Fruit fly (Drosophila melanogaster) whole organism, wandering third instar larva: ENCODE measurements around the gene CG3430.
A peak's percentile ranks its signal among the peaks of the same experiment; 100 is the strongest.

Experiments
- Abd-B ChIP-seq: fragments of >200 bp; optimal IDR thresholded peaks from 2 replicates; lab custom pipeline; 2017; ENCODE audit warnings: missing biosample characterization, missing genetic modification characterization
- CG32264 ChIP-seq: fragments of 200-800 bp; sonication (Bioruptor generic); optimal IDR thresholded peaks from 2 replicates; lab custom pipeline; 2016; ENCODE audit warnings: missing biosample characterization, missing genetic modification characterization
- CG9705 ChIP-seq: fragments of 200-800 bp; sonication (Bioruptor generic); optimal IDR thresholded peaks from 2 replicates; lab custom pipeline; 2018; ENCODE audit warnings: missing biosample characterization, mild to moderate bottlenecking, missing genetic modification characterization
- CrebA ChIP-seq: fragments of 200-800 bp; sonication (Bioruptor generic); optimal IDR thresholded peaks from 2 replicates; lab custom pipeline; 2016; ENCODE audit warnings: missing biosample characterization, mild to moderate bottlenecking, missing genetic modification characterization, borderline replicate concordance
- Dfd ChIP-seq: fragments of >200 bp; optimal IDR thresholded peaks from 2 replicates; lab custom pipeline; 2017; ENCODE audit warnings: missing biosample characterization, missing genetic modification characterization
- Dif ChIP-seq: fragments of 200-275, 200-300 bp; sonication (Bioruptor generic); optimal IDR thresholded peaks from 2 replicates; lab custom pipeline; 2018; ENCODE audit warnings: missing biosample characterization, missing genetic modification characterization; ENCODE audit not compliant: partially characterized antibody
- GATAd ChIP-seq: sonication (Bioruptor generic); optimal IDR thresholded peaks from 2 replicates; lab custom pipeline; 2016; ENCODE audit warnings: missing biosample characterization, missing genetic modification characterization
- HLH106 ChIP-seq: fragments of 200-800 bp; optimal IDR thresholded peaks from 3 replicates; lab custom pipeline; 2019; ENCODE audit warnings: missing biosample characterization, mild to moderate bottlenecking, missing genetic modification characterization, moderate library complexity
- Hnf4 ChIP-seq: fragments of 200-800 bp; sonication (Bioruptor generic); optimal IDR thresholded peaks from 2 replicates; lab custom pipeline; 2016; ENCODE audit warnings: missing biosample characterization, mild to moderate bottlenecking, missing genetic modification characterization
- Mio ChIP-seq: sonication (Bioruptor generic); optimal IDR thresholded peaks from 2 replicates; lab custom pipeline; 2016; ENCODE audit warnings: missing biosample characterization, missing genetic modification characterization
- OdsH ChIP-seq: fragments of 200-800 bp; sonication (Bioruptor generic); optimal IDR thresholded peaks from 2 replicates; lab custom pipeline; 2016; ENCODE audit warnings: missing biosample characterization, mild to moderate bottlenecking, missing genetic modification characterization
- Rel ChIP-seq, 2 experiments: fragments of 200-800 bp; sonication (Bioruptor generic) in 1 of 2; optimal IDR thresholded peaks; 2 replicates in 1 of 2; 3 replicates in 1 of 2; lab custom pipeline; 2016 to 2019; ENCODE audit warnings: mild to moderate bottlenecking in 2 of 2, missing biosample characterization in 2 of 2, missing genetic modification characterization in 2 of 2, moderate library complexity in 1 of 2
- Sp1 ChIP-seq: fragments of 200-800 bp; sonication (Bioruptor generic); optimal IDR thresholded peaks from 3 replicates; lab custom pipeline; 2019; ENCODE audit warnings: missing biosample characterization, mild to moderate bottlenecking, missing genetic modification characterization, moderate library complexity
- br ChIP-seq: fragments of 200-800 bp; sonication (Bioruptor generic); optimal IDR thresholded peaks from 2 replicates; lab custom pipeline; 2016; ENCODE audit warnings: missing biosample characterization, missing genetic modification characterization
- brk ChIP-seq: fragments of 200-800 bp; sonication (Bioruptor generic); optimal IDR thresholded peaks from 2 replicates; lab custom pipeline; 2016; ENCODE audit warnings: missing biosample characterization, mild to moderate bottlenecking, missing genetic modification characterization
- dl ChIP-seq, 2 experiments: fragments of 175-275, 200-275 bp in 1 of 2; fragments of 200-275 bp in 1 of 2; sonication (Bioruptor generic); optimal IDR thresholded peaks; lab custom pipeline; 2018; ENCODE audit warnings: mild to moderate bottlenecking in 2 of 2, missing biosample characterization in 2 of 2, missing genetic modification characterization in 2 of 2, moderate library complexity in 2 of 2; ENCODE audit not compliant: partially characterized antibody in 2 of 2, insufficient read depth in 1 of 2
- dmrt93B ChIP-seq: fragments of 200-800 bp; sonication (Bioruptor generic); optimal IDR thresholded peaks from 2 replicates; lab custom pipeline; 2018; ENCODE audit warnings: missing biosample characterization, mild to moderate bottlenecking, missing genetic modification characterization
- dsf ChIP-seq: sonication (Bioruptor generic); optimal IDR thresholded peaks from 2 replicates; lab custom pipeline; 2016; ENCODE audit warnings: missing biosample characterization, missing genetic modification characterization, borderline replicate concordance
- ey ChIP-seq: fragments of 200-800 bp; sonication (Bioruptor generic); optimal IDR thresholded peaks from 2 replicates; lab custom pipeline; 2016; ENCODE audit warnings: missing biosample characterization, missing genetic modification characterization
- fru ChIP-seq: fragments of 200-800 bp; sonication (Bioruptor generic); optimal IDR thresholded peaks from 3 replicates; lab custom pipeline; 2016; ENCODE audit warnings: missing biosample characterization, mild to moderate bottlenecking, missing genetic modification characterization
- jim ChIP-seq: fragments of 175-275, 200-325 bp; sonication (Bioruptor generic); optimal IDR thresholded peaks from 2 replicates; lab custom pipeline; 2016; ENCODE audit warnings: missing biosample characterization, mild to moderate bottlenecking, missing genetic modification characterization
- lola ChIP-seq: fragments of >200 bp; optimal IDR thresholded peaks from 2 replicates; lab custom pipeline; 2017; ENCODE audit warnings: missing biosample characterization, missing genetic modification characterization
- pan ChIP-seq: fragments of >200 bp; optimal IDR thresholded peaks from 2 replicates; lab custom pipeline; 2017
- psq ChIP-seq: fragments of 200-800 bp; sonication (Bioruptor generic); optimal IDR thresholded peaks from 3 replicates; lab custom pipeline; 2017; ENCODE audit warnings: missing biosample characterization, mild to moderate bottlenecking, missing genetic modification characterization, moderate library complexity
- rgr ChIP-seq: fragments of 200-800 bp; sonication (Bioruptor generic); optimal IDR thresholded peaks from 3 replicates; lab custom pipeline; 2016; ENCODE audit warnings: missing biosample characterization, mild to moderate bottlenecking, missing genetic modification characterization
- sage ChIP-seq: fragments of 200-800 bp; sonication (Bioruptor generic); optimal IDR thresholded peaks from 2 replicates; lab custom pipeline; 2016; ENCODE audit warnings: missing biosample characterization, mild to moderate bottlenecking, missing genetic modification characterization
- sv ChIP-seq: fragments of 200-800 bp; sonication (Bioruptor generic); optimal IDR thresholded peaks from 3 replicates; lab custom pipeline; 2016; ENCODE audit warnings: missing biosample characterization, missing genetic modification characterization
- tai ChIP-seq: sonication (Bioruptor generic); optimal IDR thresholded peaks from 2 replicates; lab custom pipeline; 2016; ENCODE audit warnings: missing biosample characterization, missing genetic modification characterization
- usp ChIP-seq: fragments of >200 bp; optimal IDR thresholded peaks from 2 replicates; lab custom pipeline; 2017; ENCODE audit warnings: missing biosample characterization, missing genetic modification characterization
- woc ChIP-seq: sonication (Bioruptor generic); optimal IDR thresholded peaks from 2 replicates; lab custom pipeline; 2016; ENCODE audit warnings: missing biosample characterization, mild to moderate bottlenecking, missing genetic modification characterization

The CG3430 gene

DNA sequence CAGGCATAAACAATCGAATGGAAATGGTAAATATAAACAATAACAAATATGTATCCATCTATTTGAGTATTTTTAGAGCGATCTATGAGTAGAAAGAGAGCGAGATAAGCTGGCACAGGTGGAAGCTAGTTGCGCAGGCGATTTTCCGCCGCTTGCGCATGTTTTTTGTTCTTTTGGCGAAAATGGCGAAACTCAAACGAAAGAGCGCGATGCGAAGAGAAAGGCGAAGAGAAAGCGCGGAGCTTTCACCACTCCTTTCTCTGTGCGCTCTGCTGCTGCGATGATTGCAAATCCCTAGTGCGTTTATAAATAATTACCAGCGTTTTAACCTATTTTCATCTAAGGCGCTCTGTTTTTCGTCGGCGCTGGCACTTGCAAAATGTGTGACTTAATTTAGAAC, 15.1 kb upstream of the CG3430 start:
- TF ChIP-seq fru (GFP tag; lab: Kevin White, UChicago) (no peak), Rel (GFP tag; optimal IDR thresholded peaks at IDR 0.05; lab: Kevin White, UChicago) (no peak), Rel (tag; optimal IDR thresholded peaks at IDR 0.05; lab: Kevin White, UChicago) (no peak)

DNA sequence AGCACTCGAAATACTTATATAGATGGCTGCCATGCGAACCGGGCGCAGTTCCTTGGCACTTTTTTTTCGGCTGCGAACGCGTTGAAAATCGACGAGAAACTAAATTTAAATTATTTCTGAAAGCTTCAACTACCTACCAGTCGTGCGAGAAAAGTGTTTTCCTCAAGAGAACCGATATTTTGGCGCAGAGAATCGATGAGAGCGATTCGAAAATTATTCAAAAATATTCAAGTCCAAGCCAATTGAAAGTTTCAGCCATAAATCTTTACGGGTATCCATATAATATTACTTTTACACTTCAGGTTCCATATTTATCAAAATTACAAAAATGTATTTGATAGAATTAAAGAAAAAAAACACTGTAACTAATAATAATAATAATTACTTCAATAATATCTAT, 14.1 kb upstream of the CG3430 start, which contains the start of gene CG18304:
TSS of gene CG18304 (minus strand) at position 101 of the 400 bp plus-strand sequence.
- TF ChIP-seq Dfd (GFP tag; lab: Kevin White, UChicago) (no peak), sage (GFP tag; lab: Kevin White, UChicago) (no peak), fru (GFP tag; lab: Kevin White, UChicago) (no peak), br (GFP tag; lab: Kevin White, UChicago) (no peak), rgr (no peak), Mio (GFP tag; lab: Kevin White, UChicago) (no peak), tai (no peak), dmrt93B (GFP tag; lab: Kevin White, UChicago) (no peak), psq (no peak), CG32264 (no peak), lola (GFP tag; lab: Kevin White, UChicago) (no peak), dl (GFP tag; optimal IDR thresholded peaks at IDR 0.05; lab: Kevin White, UChicago; ENCODE audit: insufficient read depth in 1 of 2, partially characterized antibody in 2 of 2) (no peak), Hnf4 (GFP tag; lab: Kevin White, UChicago) (no peak), sv (GFP tag; lab: Kevin White, UChicago) (no peak), woc (GFP tag; lab: Kevin White, UChicago) (no peak), Rel (GFP tag; optimal IDR thresholded peaks at IDR 0.05; lab: Kevin White, UChicago) (no peak), Rel (tag; optimal IDR thresholded peaks at IDR 0.05; lab: Kevin White, UChicago) (no peak), HLH106 (tag; lab: Kevin White, UChicago) (no peak), pan (lab: Kevin White, UChicago) (no peak), GATAd (GFP tag; lab: Kevin White, UChicago) (no peak)

- TF ChIP-seq Sp1 (GFP tag; lab: Kevin White, UChicago) (no peak), brk (GFP tag; lab: Kevin White, UChicago) (no peak), Rel (GFP tag; optimal IDR thresholded peaks at IDR 0.05; lab: Kevin White, UChicago) (no peak), Rel (tag; optimal IDR thresholded peaks at IDR 0.05; lab: Kevin White, UChicago) (peak; percentile 7), rgr (no peak)
These were observed 11.7 kb upstream of the CG3430 start, which contains the start of gene Fgop2 for dm6 chr2L:6945088-6945487. Gene Fgop2, minus strand, starts transcription at chr2L:6945289.

DNA sequence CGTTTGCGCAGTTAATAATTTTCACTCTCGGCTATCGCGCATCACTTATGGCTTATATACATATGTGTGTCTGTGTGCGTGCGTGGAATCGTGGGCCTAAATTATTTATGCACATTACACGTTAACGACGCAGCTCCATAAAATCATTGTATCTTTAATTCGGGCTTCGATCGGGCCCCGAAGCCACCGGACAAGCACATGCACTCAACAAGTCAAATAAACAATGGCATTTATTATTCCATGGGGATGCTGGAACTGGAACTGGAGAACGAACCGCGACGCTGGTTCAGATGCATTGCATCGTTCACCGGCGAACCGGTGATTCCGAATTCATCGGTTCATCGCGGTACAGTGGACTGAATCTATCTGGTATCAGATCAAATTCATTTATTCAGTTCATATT, 8.3 kb upstream of the CG3430 start, which contains the start of gene ihog:
TSS of gene ihog (minus strand) at position 269 of the 403 bp plus-strand sequence.
- TF ChIP-seq CG32264 (no peak), woc (GFP tag; lab: Kevin White, UChicago) (peak; percentile 77)

DNA sequence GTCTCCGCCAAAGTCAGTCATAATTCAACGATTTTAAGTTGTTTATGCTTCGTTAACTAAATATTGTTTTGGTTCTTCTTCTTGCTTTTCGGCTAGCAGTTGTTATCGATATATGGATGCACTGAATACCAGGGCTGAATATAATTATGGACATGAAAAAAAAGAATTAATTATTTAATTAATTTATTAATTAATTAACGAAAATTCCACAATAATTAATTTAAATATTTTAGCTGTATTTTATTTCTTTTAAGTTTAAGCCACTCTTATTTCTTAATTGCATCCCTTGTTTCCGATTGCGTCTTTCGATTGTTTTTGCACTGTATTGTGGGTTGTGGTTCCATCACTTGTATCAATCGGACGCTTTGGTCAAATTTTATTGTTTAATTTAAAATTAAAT, 6.7 kb upstream of the CG3430 start, which contains the start of the genes Gas41 and SA1:
TSS of gene Gas41 (minus strand) at position 112 of the 400 bp plus-strand sequence.
TSS of gene SA1 (plus strand) at position 326 of the 400 bp plus-strand sequence.
- TF ChIP-seq HLH106 (tag; lab: Kevin White, UChicago) (peak; percentile 91), Sp1 (GFP tag; lab: Kevin White, UChicago) (peak; percentile 90), br (GFP tag; lab: Kevin White, UChicago) (peak; percentile 62), OdsH (GFP tag; lab: Kevin White, UChicago) (peak; percentile 88), CG32264 (no peak), dsf (GFP tag; lab: Kevin White, UChicago) (peak; percentile 78), CG9705 (peak; percentile 64), psq (peak; percentile 44), sv (GFP tag; lab: Kevin White, UChicago) (peak; percentile 44), ey (GFP tag; lab: Kevin White, UChicago) (peak; percentile 76), Abd-B (GFP tag; lab: Kevin White, UChicago) (no peak)

DNA sequence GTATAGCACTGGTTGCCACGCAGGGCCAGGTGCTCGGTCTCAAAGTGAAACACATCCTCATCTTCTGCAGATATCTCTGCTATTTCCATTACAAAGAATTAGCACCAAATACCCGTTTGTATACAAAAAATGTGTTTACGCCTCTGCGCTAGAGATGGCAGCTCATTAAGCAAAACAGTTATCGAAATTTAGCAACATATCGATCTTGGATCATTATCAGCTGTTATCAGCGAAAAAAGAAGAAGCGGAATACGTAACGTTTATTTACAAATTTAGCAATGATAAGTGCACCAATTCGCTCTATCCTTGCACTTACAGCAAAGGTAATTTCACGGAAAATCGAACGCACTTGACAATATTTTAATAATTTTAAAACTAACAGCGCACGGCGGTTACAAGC, 3.4 kb downstream of the CG3430 start, which contains the start of the genes Atac1 and Hmgcl:
TSS of gene Atac1 (minus strand) at position 164 of the 400 bp plus-strand sequence.
TSS of gene Hmgcl (plus strand) at position 213 of the 400 bp plus-strand sequence.
- no peak for TF ChIP-seq jim (GFP tag; lab: Kevin White, UChicago)
- no peak for TF ChIP-seq GATAd (GFP tag; lab: Kevin White, UChicago)
- no peak for TF ChIP-seq CrebA (GFP tag; lab: Kevin White, UChicago)
- no peak for TF ChIP-seq br (GFP tag; lab: Kevin White, UChicago)
- no peak for TF ChIP-seq usp (GFP tag; lab: Kevin White, UChicago)
- TF ChIP-seq Sp1 (GFP tag; lab: Kevin White, UChicago) = no peak
- no peak for TF ChIP-seq Dif (GFP tag; lab: Kevin White, UChicago)
- TF ChIP-seq woc (GFP tag; lab: Kevin White, UChicago) = no peak
